Worm (Caenorhabditis elegans) whole organism, mixed stage, embryonic: Measurements from ENCODE around the gene madf-4.

Source experiments
- bed-3 ChIP-seq: fragments of 200-800 bp; sonication (Bioruptor generic); optimal IDR thresholded peaks from 3 replicates; lab custom pipeline; 2018; ENCODE audit warnings: mild to moderate bottlenecking, missing genetic modification characterization, moderate library complexity, missing compliant biosample characterization
- blmp-1 ChIP-seq: fragments of 150-350 bp; optimal IDR thresholded peaks from 2 replicates; lab custom pipeline; 2014; ENCODE audit warnings: missing biosample characterization, missing genetic modification characterization
- elt-3 ChIP-seq: fragments of 150-350 bp; optimal IDR thresholded peaks from 2 replicates; lab custom pipeline; 2014; ENCODE audit warnings: missing biosample characterization, missing genetic modification characterization
- lin-13 ChIP-seq: fragments of 150-350 bp; optimal IDR thresholded peaks from 2 replicates; lab custom pipeline; 2014; ENCODE audit warnings: missing biosample characterization, missing genetic modification characterization
- lsy-2 ChIP-seq: fragments of 150-350 bp; optimal IDR thresholded peaks from 2 replicates; lab custom pipeline; 2014; ENCODE audit warnings: missing biosample characterization, missing genetic modification characterization
- mab-5 ChIP-seq: fragments of 150-350 bp; optimal IDR thresholded peaks from 2 replicates; lab custom pipeline; 2014; ENCODE audit warnings: missing biosample characterization, missing genetic modification characterization
- nhr-12 ChIP-seq: fragments of 150-350 bp; optimal IDR thresholded peaks from 2 replicates; lab custom pipeline; 2014; ENCODE audit warnings: missing biosample characterization, missing genetic modification characterization
- nhr-28 ChIP-seq: fragments of 150-350 bp; optimal IDR thresholded peaks from 2 replicates; lab custom pipeline; 2014; ENCODE audit warnings: missing biosample characterization, missing genetic modification characterization
- nhr-76 ChIP-seq: sonication (generic microtip); optimal IDR thresholded peaks from 2 replicates; lab custom pipeline; 2017; ENCODE audit warnings: missing biosample characterization, missing genetic modification characterization
- pha-4 ChIP-seq: fragments of 150-350 bp; optimal IDR thresholded peaks from 2 replicates; lab custom pipeline; 2018; ENCODE audit warnings: missing biosample characterization, missing genetic modification reagents, missing genetic modification characterization
- snpc-4 ChIP-seq: fragments of 150-350 bp; optimal IDR thresholded peaks from 2 replicates; lab custom pipeline; 2014; ENCODE audit warnings: missing biosample characterization, missing genetic modification characterization

- TF ChIP-seq nhr-76 (tag; lab: Kevin White, UChicago), result no peak
- TF ChIP-seq lin-13 (tag; lab: Kevin White, UChicago), result no peak
- no peak for TF ChIP-seq nhr-12 (tag; lab: Kevin White, UChicago)
- TF ChIP-seq nhr-28, result no peak
- TF ChIP-seq lsy-2 (tag; lab: Kevin White, UChicago), result peak; percentile 26
- TF ChIP-seq pha-4 (tag; lab: Kevin White, UChicago), result no peak
- no peak for TF ChIP-seq blmp-1 (tag; lab: Kevin White, UChicago)
- TF ChIP-seq elt-3, result no peak
- TF ChIP-seq mab-5 (tag; lab: Kevin White, UChicago), result no peak
- no peak for TF ChIP-seq bed-3 (GFP tag; lab: Kevin White, UChicago)
- TF ChIP-seq snpc-4 (tag; lab: Kevin White, UChicago), result no peak
Measured at ce11 chrV:10003315-10003969, 41.1 kb upstream of the madf-4 start.
